Fruit fly (Drosophila melanogaster): ENCODE results near the gene CG42557.

The CG42557 gene

DNA sequence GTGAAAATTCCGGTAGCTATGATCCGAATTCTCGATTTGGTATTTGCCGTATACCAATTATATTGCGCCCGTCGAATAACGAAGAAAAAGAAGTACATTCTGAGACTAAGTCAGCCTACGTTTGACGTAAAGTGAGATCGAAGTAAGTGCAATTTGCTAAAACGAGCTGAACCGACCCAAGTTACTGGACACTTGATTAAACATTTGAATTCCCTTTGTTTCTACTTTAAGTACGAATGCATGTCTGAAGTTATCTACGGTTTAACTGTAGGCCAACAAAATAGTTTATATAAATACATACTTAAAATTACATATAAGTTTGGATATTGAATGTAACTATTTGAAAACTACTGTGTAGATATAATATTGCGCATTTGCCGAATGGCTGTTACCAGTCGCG, 2.8 kb upstream of the CG42557 start, which contains the start of gene alpha-Man-Ic:
Gene alpha-Man-Ic, minus strand, starts transcription at position 101 of the 400 bp plus-strand sequence.
- TF ChIP-seq CTCF (optimal IDR thresholded peaks at IDR 0.05) (no peak), CG8478 (optimal IDR thresholded peaks at IDR 0.05) (no peak)

DNA sequence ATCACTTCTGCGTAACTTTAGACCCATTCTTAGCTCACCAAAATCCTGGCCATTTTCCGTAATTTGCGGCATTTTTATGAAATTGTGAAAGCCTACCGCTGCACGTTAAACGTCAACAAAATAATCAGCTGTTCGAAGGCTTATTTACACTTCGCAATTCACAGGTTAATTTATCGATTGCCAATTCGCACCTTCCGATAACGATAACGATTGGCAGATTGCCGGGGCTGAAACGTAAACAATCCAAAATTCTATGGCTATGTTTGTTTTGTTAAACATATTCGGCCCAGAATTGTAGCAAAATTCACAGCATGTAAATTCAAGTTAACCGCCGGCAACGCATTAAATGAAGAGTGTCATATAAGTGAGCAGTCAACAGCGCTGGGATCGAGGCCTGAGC, 2.7 kb downstream of the CG42557 start, which contains the start of the genes eIF2Balpha and Vps13B:
Gene eIF2Balpha, minus strand, starts transcription at position 133 of the 400 bp plus-strand sequence.
Gene Vps13B, plus strand, starts transcription at position 223 of the 400 bp plus-strand sequence.
- no peak for TF ChIP-seq CG8478 (optimal IDR thresholded peaks at IDR 0.05)
- no peak for TF ChIP-seq CTCF (optimal IDR thresholded peaks at IDR 0.05)

DNA sequence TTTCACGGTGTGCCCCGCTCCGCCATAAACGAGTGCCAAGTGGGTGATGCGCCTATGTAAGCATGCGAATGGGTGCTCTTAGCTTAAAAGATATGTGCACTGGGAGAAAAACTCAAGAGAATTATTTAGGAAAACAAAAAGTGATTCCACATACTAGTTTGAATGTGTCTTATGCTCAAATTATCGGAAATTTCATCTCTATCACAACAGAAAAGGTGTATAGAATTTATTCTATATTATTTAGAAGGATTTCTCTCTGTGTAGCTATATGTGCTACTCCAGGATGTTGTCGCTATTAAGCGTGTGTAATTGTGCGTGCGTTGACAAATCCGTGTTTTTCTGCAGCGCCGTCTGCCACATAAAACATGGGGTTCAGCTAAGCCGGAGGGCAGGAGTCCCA, 26.2 kb downstream of the CG42557 start:
- no peak for TF ChIP-seq CTCF (optimal IDR thresholded peaks at IDR 0.05)
- TF ChIP-seq CG8478 (optimal IDR thresholded peaks at IDR 0.05) = no peak

DNA sequence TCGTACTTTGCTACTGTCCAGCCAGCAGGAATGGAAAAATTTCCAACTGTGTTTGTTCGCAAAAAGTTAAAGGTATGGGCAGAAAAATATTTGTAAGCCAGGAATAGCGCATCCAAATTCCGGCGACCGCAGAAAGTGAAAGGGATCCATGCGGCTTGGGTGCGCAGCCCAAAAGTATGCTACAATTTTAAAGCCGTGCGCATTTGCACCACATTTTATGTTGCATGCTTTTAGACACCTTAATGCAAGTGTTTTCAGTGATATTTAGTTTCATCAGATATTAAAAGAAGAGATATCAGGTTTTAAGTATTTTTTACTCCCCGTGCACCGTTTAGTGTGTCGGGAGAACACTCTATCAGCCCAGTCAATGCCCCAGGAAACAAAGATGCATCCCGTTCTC, 30.0 kb downstream of the CG42557 start:
- TF ChIP-seq CG8478 (optimal IDR thresholded peaks at IDR 0.05) (no peak), CTCF (optimal IDR thresholded peaks at IDR 0.05) (no peak)

DNA sequence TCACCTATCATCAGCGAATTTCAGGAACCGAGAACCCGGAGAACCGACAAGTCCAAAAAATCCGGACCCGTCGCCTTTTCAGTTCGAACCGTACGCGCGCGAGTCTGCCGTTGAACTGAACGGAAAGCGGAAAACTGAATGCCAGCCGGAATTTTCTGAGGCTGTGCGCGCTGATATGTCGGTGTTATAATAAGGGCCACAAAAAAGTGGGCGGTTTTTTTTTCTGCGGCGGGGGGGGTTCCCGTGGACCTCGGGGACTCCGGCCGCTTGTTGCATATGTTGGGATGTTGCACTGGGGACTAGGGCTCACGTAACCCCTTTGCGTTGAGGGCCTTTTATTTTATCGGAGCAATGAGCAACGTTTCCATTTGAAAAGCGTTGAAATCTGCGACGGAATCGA, 36.3 kb downstream of the CG42557 start, which contains the start of gene TkR99D:
Gene TkR99D, minus strand, starts transcription at position 101 of the 400 bp plus-strand sequence.
- no peak for TF ChIP-seq CTCF (optimal IDR thresholded peaks at IDR 0.05)

DNA sequence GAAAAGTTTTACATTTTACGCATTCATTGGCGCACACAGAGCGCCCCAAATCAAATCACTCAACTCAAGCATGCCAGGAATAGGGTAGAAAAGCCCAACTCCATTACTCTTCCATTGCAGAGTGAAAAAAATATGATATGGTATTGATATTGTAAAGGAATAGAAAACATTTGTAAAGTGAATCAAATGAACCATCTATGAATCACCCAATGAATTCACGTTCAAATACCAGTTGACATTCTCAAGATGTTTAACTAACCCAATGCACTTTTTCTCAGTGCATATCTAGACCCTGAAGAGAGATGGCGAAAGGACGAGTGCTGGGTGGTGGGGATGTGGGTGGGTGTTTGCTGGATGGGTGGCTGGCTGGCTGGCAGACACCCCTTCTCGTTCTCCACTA, 45.5 kb downstream of the CG42557 start:
- TF ChIP-seq CTCF (optimal IDR thresholded peaks at IDR 0.05) = no peak
- TF ChIP-seq CG8478 (optimal IDR thresholded peaks at IDR 0.05) = no peak

DNA sequence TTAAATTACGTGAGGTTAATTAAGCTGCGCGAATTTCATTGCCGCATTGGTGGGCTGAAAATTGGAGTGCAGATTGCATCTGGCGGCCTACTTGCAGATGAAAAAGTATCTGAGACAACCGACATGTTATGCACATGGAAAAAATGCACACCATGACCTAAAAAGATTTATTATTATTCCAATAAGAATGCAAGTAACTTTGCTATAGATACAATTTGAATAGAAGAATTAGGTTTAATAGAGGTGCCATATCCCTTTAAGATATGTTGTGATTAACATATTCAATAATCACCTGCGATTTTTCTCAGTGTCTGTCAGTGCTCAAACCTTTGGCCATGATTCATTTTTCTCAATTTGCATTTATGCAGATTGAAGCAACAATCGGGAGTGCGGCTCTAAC, 48.4 kb downstream of the CG42557 start:
- TF ChIP-seq CTCF (optimal IDR thresholded peaks at IDR 0.05) (no peak), CG8478 (optimal IDR thresholded peaks at IDR 0.05) (no peak)

DNA sequence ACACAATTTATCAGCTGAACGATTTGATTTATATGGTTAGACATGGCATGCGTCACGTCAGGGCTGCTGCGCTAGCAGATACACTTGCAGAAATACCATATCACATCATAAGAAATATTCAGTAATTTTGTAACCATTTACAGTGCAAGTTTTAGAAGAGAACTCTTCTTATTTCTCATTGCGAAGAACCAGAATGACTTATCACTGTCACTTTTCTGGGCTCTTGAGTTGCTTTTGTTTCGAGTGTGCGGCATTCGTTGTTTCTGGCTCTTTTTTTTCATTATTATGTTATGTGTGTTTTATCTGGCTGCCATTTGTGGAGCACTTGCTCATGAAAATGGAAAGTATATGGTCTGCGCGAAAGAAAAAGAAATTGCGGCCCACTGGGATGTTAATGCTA, 48.9 kb downstream of the CG42557 start:
- TF ChIP-seq CG8478 (optimal IDR thresholded peaks at IDR 0.05) (no peak), CTCF (optimal IDR thresholded peaks at IDR 0.05) (no peak)

DNA sequence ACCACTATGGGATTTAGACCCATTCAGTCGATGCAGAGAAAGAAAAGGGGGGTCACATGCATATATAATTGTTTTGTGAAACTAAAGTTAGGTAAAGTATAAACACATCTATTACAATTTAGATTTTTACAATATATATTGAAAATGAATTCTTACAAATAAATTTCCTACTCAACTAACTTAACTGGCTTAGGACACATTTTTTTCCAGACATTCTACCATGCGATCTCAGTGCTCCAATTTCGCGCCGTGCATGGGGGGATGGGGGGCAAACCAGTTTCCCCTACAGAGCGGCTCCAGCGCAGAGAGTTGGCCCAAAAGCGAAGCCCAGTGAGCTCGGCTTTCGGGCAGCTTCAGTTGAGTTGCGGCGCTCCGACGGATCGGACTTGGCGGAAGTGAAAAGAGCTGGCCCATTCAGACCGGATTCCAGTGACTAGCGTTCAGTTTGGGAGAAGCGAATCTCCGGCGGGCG, 50.0 kb downstream of the CG42557 start, which contains the start of gene CG7896:
Gene CG7896, plus strand, starts transcription at position 354 of the 472 bp plus-strand sequence.
- TF ChIP-seq CG8478 (optimal IDR thresholded peaks at IDR 0.05) (no peak), CTCF (optimal IDR thresholded peaks at IDR 0.05) (no peak)

DNA sequence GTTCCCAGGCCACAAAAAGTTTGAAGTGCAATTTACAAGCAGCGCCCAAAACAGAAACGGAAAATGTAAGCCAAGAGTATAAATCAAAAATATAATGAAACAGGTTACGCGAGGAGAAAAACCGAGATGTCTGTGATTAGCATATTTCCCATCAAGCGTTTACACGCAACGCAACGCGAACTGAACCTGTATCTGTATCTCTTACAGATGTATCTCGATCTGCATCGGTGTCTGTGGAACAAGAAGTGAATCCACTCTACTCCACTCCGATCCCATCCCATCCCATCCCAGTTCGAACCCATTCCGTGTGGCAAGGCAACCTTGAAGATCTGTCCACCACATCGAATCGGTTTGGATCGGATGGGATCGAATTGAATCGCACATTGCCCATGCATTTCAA, 50.8 kb downstream of the CG42557 start:
- TF ChIP-seq CG8478 (optimal IDR thresholded peaks at IDR 0.05) = no peak
- no peak for TF ChIP-seq CTCF (optimal IDR thresholded peaks at IDR 0.05)

All from S2 (cell line).